Worm (Caenorhabditis elegans): Measurements from ENCODE around the gene pqn-8.
A peak's percentile ranks its signal among the peaks of the same experiment; 100 is the strongest.

pqn-8 gene

DNA sequence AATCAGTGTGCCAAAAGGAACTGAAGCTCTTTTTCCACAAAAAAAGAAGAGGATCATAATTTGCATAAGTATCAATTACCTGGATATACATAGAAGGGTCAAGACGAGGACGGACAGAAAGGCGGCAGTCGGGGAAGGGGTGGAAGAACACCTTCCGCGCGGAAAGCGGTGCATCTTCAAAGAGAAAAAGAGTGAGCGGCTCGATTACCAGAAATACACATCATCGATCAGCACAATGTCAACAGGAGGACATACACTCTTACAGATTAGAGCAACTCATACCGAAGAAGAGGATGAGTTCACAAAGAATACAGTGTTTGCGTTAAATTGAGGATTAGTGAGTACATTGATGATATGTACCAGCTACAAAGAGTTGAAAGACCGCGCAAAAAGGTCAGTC, 28.4 kb downstream of the pqn-8 start:
- TF ChIP-seq med-1 (GFP tag; optimal IDR thresholded peaks at IDR 0.05; ENCODE audit: insufficient read depth) (no peak), klf-2 (GFP tag; conservative IDR thresholded peaks at IDR 0.05) (no peak), ref-1 (GFP tag; conservative IDR thresholded peaks at IDR 0.05) (no peak), cog-1 (tag; optimal IDR thresholded peaks at IDR 0.05) (no peak), tab-1 (GFP tag; IDR thresholded peaks at IDR 0.05) (no peak), flt-1 (GFP tag; IDR thresholded peaks at IDR 0.05) (no peak), ztf-23 (GFP tag; IDR thresholded peaks at IDR 0.05) (no peak), T22C8.4 (GFP tag; IDR thresholded peaks at IDR 0.05) (no peak), ztf-29 (GFP tag; IDR thresholded peaks at IDR 0.05) (no peak)

DNA sequence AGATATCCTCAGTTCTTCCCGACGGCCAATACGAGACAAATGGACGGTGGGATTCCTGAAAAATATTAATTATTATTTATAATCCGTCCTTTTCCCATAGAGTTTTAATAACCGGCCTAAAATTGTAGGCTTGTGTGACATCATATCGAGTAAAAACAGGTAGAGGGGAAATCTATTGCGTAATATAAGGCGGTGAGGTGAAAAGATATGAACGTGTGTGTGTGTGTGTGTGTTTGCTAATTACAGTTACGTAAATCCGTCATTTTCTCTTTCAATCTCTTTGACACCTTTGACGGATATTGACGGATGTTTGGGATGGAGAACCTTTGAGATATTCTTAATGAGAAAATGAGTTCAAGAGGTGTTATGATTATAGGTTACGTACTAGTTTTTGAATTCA, 32.3 kb downstream of the pqn-8 start:
- TF ChIP-seq ref-1 (GFP tag; conservative IDR thresholded peaks at IDR 0.05) (0 out of 2 replicates have a peak, but pooled peaks have one; percentile 36), klf-2 (GFP tag; conservative IDR thresholded peaks at IDR 0.05) (no peak)

DNA sequence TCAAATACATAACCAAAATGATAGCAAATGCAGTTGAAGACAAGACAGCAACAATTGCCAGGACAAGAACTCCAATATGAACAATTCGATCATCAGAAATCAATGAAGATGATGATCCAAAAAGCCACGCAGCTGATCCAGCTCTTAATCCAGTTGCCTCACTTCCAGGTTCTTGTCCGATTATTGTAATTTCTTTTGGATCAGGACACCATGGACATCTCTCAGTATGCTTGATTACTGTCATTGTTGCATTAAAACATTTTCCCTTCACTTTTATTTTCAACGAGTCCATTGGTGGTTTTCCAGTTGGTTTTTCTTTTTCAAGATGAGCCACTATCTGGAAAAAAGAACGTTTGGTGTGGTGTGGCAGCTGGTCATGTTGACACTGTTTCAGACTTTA, 33.4 kb downstream of the pqn-8 start:
- no peak for TF ChIP-seq T22C8.4 (GFP tag; IDR thresholded peaks at IDR 0.05)
- TF ChIP-seq flt-1 (GFP tag; IDR thresholded peaks at IDR 0.05) = no peak
- TF ChIP-seq ztf-23 (GFP tag; IDR thresholded peaks at IDR 0.05) = no peak
- TF ChIP-seq klf-2 (GFP tag; conservative IDR thresholded peaks at IDR 0.05) = no peak
- TF ChIP-seq ref-1 (GFP tag; conservative IDR thresholded peaks at IDR 0.05) = no peak
- no peak for TF ChIP-seq med-1 (GFP tag; optimal IDR thresholded peaks at IDR 0.05; ENCODE audit: insufficient read depth)
- TF ChIP-seq ztf-29 (GFP tag; IDR thresholded peaks at IDR 0.05) = no peak
- TF ChIP-seq tab-1 (GFP tag; IDR thresholded peaks at IDR 0.05) = no peak
- TF ChIP-seq cog-1 (tag; optimal IDR thresholded peaks at IDR 0.05) = no peak

DNA sequence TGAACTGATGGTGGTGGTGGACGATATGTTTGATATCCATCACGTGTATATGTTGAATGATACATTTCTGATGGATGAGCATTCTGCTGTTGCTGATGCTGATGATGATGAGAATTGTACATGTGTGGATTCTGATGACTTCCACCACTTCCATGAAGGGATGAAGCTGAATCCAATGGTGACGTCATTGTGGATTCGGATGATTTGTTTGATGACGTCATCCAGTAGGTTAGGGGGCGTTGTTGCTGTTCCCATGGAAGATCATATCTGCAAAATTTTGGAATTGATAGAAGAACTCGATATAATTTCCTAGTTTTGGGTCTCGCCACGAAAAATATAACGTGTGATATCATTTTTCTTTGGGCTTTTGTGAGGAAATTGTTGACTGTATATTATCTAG, 34.3 kb downstream of the pqn-8 start:
- TF ChIP-seq tab-1 (GFP tag; IDR thresholded peaks at IDR 0.05) (no peak), ztf-29 (GFP tag; IDR thresholded peaks at IDR 0.05) (no peak), T22C8.4 (GFP tag; IDR thresholded peaks at IDR 0.05) (no peak), med-1 (GFP tag; optimal IDR thresholded peaks at IDR 0.05; ENCODE audit: insufficient read depth) (no peak), cog-1 (tag; optimal IDR thresholded peaks at IDR 0.05) (no peak), ztf-23 (GFP tag; IDR thresholded peaks at IDR 0.05) (no peak), klf-2 (GFP tag; conservative IDR thresholded peaks at IDR 0.05) (no peak), ref-1 (GFP tag; conservative IDR thresholded peaks at IDR 0.05) (no peak), flt-1 (GFP tag; IDR thresholded peaks at IDR 0.05) (no peak)

DNA sequence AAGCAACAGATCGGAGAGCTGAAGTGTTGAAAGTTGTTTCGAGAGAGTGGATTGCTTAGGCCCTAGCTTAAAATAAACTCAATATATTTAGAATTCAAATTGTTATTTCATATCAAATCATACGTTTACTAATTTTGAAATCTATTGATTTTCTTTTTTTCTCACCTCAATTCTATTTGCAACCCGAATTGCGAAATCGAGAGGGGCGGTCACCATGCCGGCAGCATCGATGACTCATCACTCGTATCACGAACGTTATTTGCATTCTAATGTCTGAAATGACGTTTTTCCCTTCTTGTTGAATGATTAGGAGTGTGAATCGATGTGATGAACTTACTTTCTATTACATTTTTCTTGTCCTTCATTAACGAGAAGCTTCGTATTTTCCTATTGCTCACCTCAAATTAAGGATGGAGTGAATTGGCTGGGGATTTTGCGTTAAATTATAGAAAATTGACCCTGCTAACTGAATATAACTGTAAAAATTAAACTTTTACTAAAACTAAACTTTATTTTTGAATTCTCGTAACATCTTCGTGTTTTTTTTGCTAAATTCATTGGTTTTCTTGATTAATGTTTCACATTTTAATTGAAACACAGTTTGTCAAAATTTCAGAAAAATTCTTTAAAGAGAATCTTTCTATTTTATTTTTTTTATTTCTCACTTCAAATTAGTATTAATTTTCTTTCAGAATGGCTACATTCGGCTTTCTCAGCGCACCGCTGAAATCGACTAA, 41.0 kb downstream of the pqn-8 start, which contains the start of gene alx-1:
alx-1 (plus strand) TSS at position 687 of the 737 bp plus-strand sequence.
- TF ChIP-seq T22C8.4 (GFP tag; IDR thresholded peaks at IDR 0.05) = no peak
- TF ChIP-seq flt-1 (GFP tag; IDR thresholded peaks at IDR 0.05) = no peak
- no peak for TF ChIP-seq ztf-23 (GFP tag; IDR thresholded peaks at IDR 0.05)
- no peak for TF ChIP-seq ztf-29 (GFP tag; IDR thresholded peaks at IDR 0.05)
- TF ChIP-seq ref-1 (GFP tag; conservative IDR thresholded peaks at IDR 0.05) = no peak
- no peak for TF ChIP-seq med-1 (GFP tag; optimal IDR thresholded peaks at IDR 0.05; ENCODE audit: insufficient read depth)

DNA sequence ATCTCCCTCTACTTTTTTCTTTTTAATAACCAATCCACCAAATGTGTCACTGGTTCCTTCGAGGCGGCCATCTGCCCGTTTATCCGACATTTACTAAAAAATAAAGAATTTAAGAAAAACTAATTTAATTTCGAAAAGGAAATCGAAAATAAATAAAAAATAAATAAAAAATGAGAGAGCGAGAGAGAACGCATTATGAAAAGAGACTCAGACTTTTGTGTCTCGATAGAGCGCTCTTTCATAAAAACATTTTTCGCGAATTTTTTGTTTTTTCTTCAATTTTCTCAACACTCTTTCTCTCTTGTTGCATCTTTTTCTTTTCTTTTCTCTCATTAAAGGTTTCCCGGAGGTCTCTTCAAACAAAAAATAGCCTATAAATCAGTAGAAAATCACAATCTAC, 41.7 kb downstream of the pqn-8 start, which contains the start of gene mog-1:
mog-1 (minus strand) TSS at position 93 of the 400 bp plus-strand sequence.
- no peak for TF ChIP-seq flt-1 (GFP tag; IDR thresholded peaks at IDR 0.05)
- no peak for TF ChIP-seq tab-1 (GFP tag; IDR thresholded peaks at IDR 0.05)
- TF ChIP-seq T22C8.4 (GFP tag; IDR thresholded peaks at IDR 0.05) = no peak
- no peak for TF ChIP-seq ztf-23 (GFP tag; IDR thresholded peaks at IDR 0.05)
- no peak for TF ChIP-seq ztf-29 (GFP tag; IDR thresholded peaks at IDR 0.05)
- TF ChIP-seq klf-2 (GFP tag; conservative IDR thresholded peaks at IDR 0.05) = no peak
- no peak for TF ChIP-seq ref-1 (GFP tag; conservative IDR thresholded peaks at IDR 0.05)
- no peak for TF ChIP-seq cog-1 (tag; optimal IDR thresholded peaks at IDR 0.05)

DNA sequence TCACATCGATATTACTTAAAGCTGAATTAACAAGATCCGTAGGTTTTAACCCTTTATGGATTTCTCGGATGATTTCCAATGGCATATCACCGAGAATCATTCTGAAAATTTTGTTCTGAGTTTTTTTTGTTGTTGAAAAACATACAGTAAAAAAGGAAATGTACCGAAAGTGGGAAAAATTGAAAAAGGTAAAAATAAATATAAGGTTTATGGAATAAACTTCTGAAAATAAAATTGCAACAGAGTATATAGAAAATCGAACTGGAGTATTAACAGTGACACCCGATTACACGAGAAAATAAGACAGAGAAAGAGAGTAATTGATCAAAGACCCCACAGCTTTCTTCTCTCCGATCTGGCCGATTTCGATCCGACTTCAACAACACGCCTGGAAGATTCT, 45.9 kb downstream of the pqn-8 start, which contains the start of gene K03H1.11:
K03H1.11 (minus strand) TSS at position 101 of the 400 bp plus-strand sequence.
- TF ChIP-seq klf-2 (GFP tag; conservative IDR thresholded peaks at IDR 0.05) (no peak), ztf-23 (GFP tag; IDR thresholded peaks at IDR 0.05) (no peak), ztf-29 (GFP tag; IDR thresholded peaks at IDR 0.05) (no peak), tab-1 (GFP tag; IDR thresholded peaks at IDR 0.05) (no peak), ref-1 (GFP tag; conservative IDR thresholded peaks at IDR 0.05) (no peak), med-1 (GFP tag; optimal IDR thresholded peaks at IDR 0.05; ENCODE audit: insufficient read depth) (no peak), cog-1 (tag; optimal IDR thresholded peaks at IDR 0.05) (no peak), flt-1 (GFP tag; IDR thresholded peaks at IDR 0.05) (no peak), T22C8.4 (GFP tag; IDR thresholded peaks at IDR 0.05) (no peak)

DNA sequence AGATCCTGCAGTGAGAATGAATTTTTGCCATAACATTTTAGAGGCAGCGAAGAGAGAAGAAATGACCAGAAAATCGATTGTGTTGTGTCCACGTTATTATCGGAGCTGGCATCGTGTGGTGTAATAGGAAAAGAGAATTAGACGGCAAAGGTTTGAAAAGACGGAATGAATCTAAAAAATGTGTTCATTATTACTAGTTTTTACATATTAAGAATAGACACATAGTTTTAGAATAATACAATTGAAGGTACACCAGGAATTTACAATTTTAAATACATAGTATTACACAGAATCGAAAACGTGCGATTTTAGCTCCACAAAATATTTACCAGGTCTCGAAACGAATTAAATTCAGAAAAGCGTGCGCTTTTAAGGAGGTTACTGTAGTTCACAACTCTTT, 47.5 kb downstream of the pqn-8 start, which contains the start of gene K03H1.13:
K03H1.13 (minus strand) TSS at position 101 of the 400 bp plus-strand sequence.
- TF ChIP-seq ref-1 (GFP tag; conservative IDR thresholded peaks at IDR 0.05) = no peak
- TF ChIP-seq ztf-29 (GFP tag; IDR thresholded peaks at IDR 0.05) = no peak
- no peak for TF ChIP-seq tab-1 (GFP tag; IDR thresholded peaks at IDR 0.05)
- TF ChIP-seq cog-1 (tag; optimal IDR thresholded peaks at IDR 0.05) = no peak
- TF ChIP-seq med-1 (GFP tag; optimal IDR thresholded peaks at IDR 0.05; ENCODE audit: insufficient read depth) = no peak
- TF ChIP-seq T22C8.4 (GFP tag; IDR thresholded peaks at IDR 0.05) = no peak
- no peak for TF ChIP-seq ztf-23 (GFP tag; IDR thresholded peaks at IDR 0.05)
- TF ChIP-seq flt-1 (GFP tag; IDR thresholded peaks at IDR 0.05) = no peak
- no peak for TF ChIP-seq klf-2 (GFP tag; conservative IDR thresholded peaks at IDR 0.05)

DNA sequence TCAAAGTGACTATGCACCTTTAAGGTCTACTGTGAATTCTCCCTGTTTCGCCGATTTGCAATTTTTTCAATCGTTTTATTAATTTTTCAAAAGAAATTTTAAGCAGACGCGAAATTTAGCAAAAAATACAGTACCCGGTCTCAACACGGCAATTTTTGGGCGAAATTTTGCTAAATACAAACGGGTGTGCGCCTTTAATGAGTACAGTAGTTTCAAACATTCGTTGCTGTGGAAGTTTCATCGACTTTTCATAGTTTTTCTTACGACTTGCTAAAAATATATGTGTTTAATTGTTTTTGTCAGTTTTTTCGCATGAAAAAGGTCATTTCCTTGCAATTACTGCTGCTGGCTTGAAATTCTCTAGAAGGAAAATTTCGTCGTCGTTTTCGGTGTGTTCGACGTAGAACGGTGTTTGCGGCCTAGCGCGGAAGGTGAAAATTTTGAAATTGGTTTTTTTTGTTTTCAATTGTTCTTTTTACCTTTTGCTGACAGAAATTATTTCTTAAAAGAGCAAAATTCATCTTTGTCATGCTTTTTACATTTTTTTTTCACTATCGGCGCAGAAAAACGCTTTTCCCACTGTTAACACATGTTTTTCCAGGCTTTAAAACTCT, 50.9 kb downstream of the pqn-8 start, which contains the start of gene K03H1.7:
K03H1.7 (plus strand) TSS at position 600 of the 614 bp plus-strand sequence.
- TF ChIP-seq cog-1 (tag; optimal IDR thresholded peaks at IDR 0.05) (no peak), med-1 (GFP tag; optimal IDR thresholded peaks at IDR 0.05; ENCODE audit: insufficient read depth) (no peak), ztf-29 (GFP tag; IDR thresholded peaks at IDR 0.05) (no peak), klf-2 (GFP tag; conservative IDR thresholded peaks at IDR 0.05) (no peak), ref-1 (GFP tag; conservative IDR thresholded peaks at IDR 0.05) (no peak), ztf-23 (GFP tag; IDR thresholded peaks at IDR 0.05) (no peak), tab-1 (GFP tag; IDR thresholded peaks at IDR 0.05) (no peak), flt-1 (GFP tag; IDR thresholded peaks at IDR 0.05) (no peak)
